Fruit fly (Drosophila melanogaster) whole organism, embryonic: Measurements from ENCODE around the gene CG9992.

ENCODE experiments used
- Antp ChIP-seq: fragments of 200-800 bp; sonication (Bioruptor generic); optimal IDR thresholded peaks from 3 replicates; lab custom pipeline; 2016; ENCODE audit warnings: missing biosample characterization, missing genetic modification characterization
- Atf6 ChIP-seq: fragments of 200-800 bp; sonication (Bioruptor generic); IDR thresholded peaks from 2 replicates; pipeline ENCODE4 v1.3.6; 2022; ENCODE audit warnings: missing biosample characterization, missing genetic modification characterization
- CG10209 ChIP-seq: fragments of 200-800 bp; sonication (Bioruptor generic); optimal IDR thresholded peaks from 3 replicates; lab custom pipeline; 2017; ENCODE audit warnings: missing biosample characterization, mild to moderate bottlenecking, missing genetic modification characterization, missing genetic modification reagents
- CG11085 ChIP-seq: fragments of 200-800 bp; sonication (Bioruptor generic); IDR thresholded peaks from 2 replicates; pipeline ENCODE4 v1.3.6; 2022; ENCODE audit warnings: missing biosample characterization, missing genetic modification characterization
- CG11247 ChIP-seq: fragments of 200-800 bp; sonication (Bioruptor generic); IDR thresholded peaks from 2 replicates; pipeline ENCODE4 v1.3.6; 2022; ENCODE audit warnings: missing biosample characterization, missing genetic modification characterization
- CG12391 ChIP-seq: fragments of 200-800 bp; sonication (Bioruptor generic); optimal IDR thresholded peaks from 3 replicates; lab custom pipeline; 2018; ENCODE audit warnings: missing biosample characterization, mild to moderate bottlenecking, missing genetic modification characterization, moderate library complexity
- CG14667 ChIP-seq: fragments of 200-800 bp; sonication (Bioruptor generic); IDR thresholded peaks from 2 replicates; pipeline ENCODE4 v1.3.6; 2022; ENCODE audit warnings: missing biosample characterization, missing genetic modification characterization
- CG14965 ChIP-seq: fragments of 200-800 bp; sonication (Bioruptor generic); optimal IDR thresholded peaks from 2 replicates; lab custom pipeline; 2016; ENCODE audit warnings: missing biosample characterization, missing genetic modification characterization, borderline replicate concordance
- CG1529 ChIP-seq: fragments of 200-800 bp; sonication (Bioruptor generic); optimal IDR thresholded peaks from 3 replicates; lab custom pipeline; 2018; ENCODE audit warnings: missing biosample characterization, missing genetic modification characterization
- CG16815 ChIP-seq: fragments of 200-800 bp; sonication (Bioruptor generic); optimal IDR thresholded peaks from 3 replicates; lab custom pipeline; 2017; ENCODE audit warnings: missing biosample characterization, mild to moderate bottlenecking, missing genetic modification characterization
- CG17385 ChIP-seq: fragments of 200-800 bp; sonication (Bioruptor generic); optimal IDR thresholded peaks from 3 replicates; lab custom pipeline; 2018; ENCODE audit warnings: missing biosample characterization, mild to moderate bottlenecking, missing genetic modification characterization
- CG2129 ChIP-seq: fragments of 200-800 bp; sonication (Bioruptor generic); IDR thresholded peaks from 2 replicates; pipeline ENCODE4 v1.3.6; 2022; ENCODE audit warnings: missing biosample characterization, missing genetic modification characterization; ENCODE audit not compliant: partially characterized antibody
- CG30431 ChIP-seq: fragments of 200-800 bp; sonication (Bioruptor generic); optimal IDR thresholded peaks from 2 replicates; lab custom pipeline; 2017; ENCODE audit warnings: missing biosample characterization, missing genetic modification characterization
- CG3065 ChIP-seq: fragments of 200-800 bp; sonication (Bioruptor generic); optimal IDR thresholded peaks from 2 replicates; lab custom pipeline; 2016; ENCODE audit warnings: missing biosample characterization, missing genetic modification characterization
- CG3847 ChIP-seq: fragments of 200-800 bp; sonication (Bioruptor generic); IDR thresholded peaks from 2 replicates; pipeline ENCODE4 v1.3.6; 2022; ENCODE audit warnings: missing biosample characterization, missing genetic modification characterization
- CG42726 ChIP-seq: fragments of 200-800 bp; sonication (Bioruptor generic); IDR thresholded peaks from 2 replicates; pipeline ENCODE4 v1.3.6; 2022; ENCODE audit warnings: missing biosample characterization, missing genetic modification characterization; ENCODE audit not compliant: partially characterized antibody
- CG4360 ChIP-seq: fragments of 200-800 bp; sonication (Bioruptor generic); IDR thresholded peaks from 2 replicates; pipeline ENCODE4 v1.3.6; 2022; ENCODE audit warnings: missing biosample characterization, missing genetic modification characterization
- CG6813 ChIP-seq: fragments of 200-800 bp; sonication (Bioruptor generic); optimal IDR thresholded peaks from 2 replicates; lab custom pipeline; 2017; ENCODE audit warnings: missing biosample characterization, missing genetic modification characterization, mild to moderate bottlenecking, moderate library complexity, missing genetic modification reagents
- CG9609 ChIP-seq: fragments of 200-800 bp; sonication (Bioruptor generic); optimal IDR thresholded peaks from 3 replicates; lab custom pipeline; 2016; ENCODE audit warnings: missing biosample characterization, missing genetic modification characterization
- CG9797 ChIP-seq: fragments of 200-800 bp; sonication (Bioruptor generic); optimal IDR thresholded peaks from 3 replicates; lab custom pipeline; 2018; ENCODE audit warnings: missing biosample characterization, mild to moderate bottlenecking, missing genetic modification characterization
- D19B ChIP-seq: fragments of 200-800 bp; sonication (Bioruptor generic); optimal IDR thresholded peaks from 2 replicates; lab custom pipeline; 2017; ENCODE audit warnings: missing biosample characterization, mild to moderate bottlenecking, missing genetic modification characterization
- Dfd ChIP-seq, 2 experiments: fragments of >200 bp; optimal IDR thresholded peaks; 2 replicates each; lab custom pipeline; 2017; ENCODE audit warnings: missing biosample characterization in 2 of 2, missing genetic modification characterization in 2 of 2
- Dref ChIP-seq: fragments of 200-800 bp; sonication (Bioruptor generic); IDR thresholded peaks from 2 replicates; pipeline ENCODE4 v1.3.6; 2022; ENCODE audit warnings: missing biosample characterization, missing genetic modification characterization
- Drgx ChIP-seq: fragments of 200-800 bp; sonication (Bioruptor generic); IDR thresholded peaks from 2 replicates; pipeline ENCODE4 v1.3.6; 2022; ENCODE audit warnings: missing biosample characterization, missing genetic modification characterization
- GATAe ChIP-seq: fragments of 200-800 bp; sonication (Bioruptor generic); conservative IDR thresholded peaks from 2 replicates; pipeline ENCODE4 v1.3.6; 2022; ENCODE audit warnings: missing biosample characterization, missing genetic modification characterization
- Gsc ChIP-seq: fragments of 200-800 bp; sonication (Bioruptor generic); IDR thresholded peaks from 2 replicates; pipeline ENCODE4 v1.3.6; 2022; ENCODE audit warnings: missing biosample characterization, missing genetic modification characterization
- HmgZ ChIP-seq: fragments of 200-800 bp; sonication (Bioruptor generic); optimal IDR thresholded peaks from 2 replicates; lab custom pipeline; 2018; ENCODE audit warnings: missing biosample characterization, mild to moderate bottlenecking, missing genetic modification characterization
- Hsf ChIP-seq: fragments of 200-800 bp; sonication (Bioruptor generic); optimal IDR thresholded peaks from 3 replicates; lab custom pipeline; 2016; ENCODE audit warnings: missing biosample characterization, missing genetic modification characterization
- Lhr ChIP-seq: fragments of 200-800 bp; sonication (Bioruptor generic); optimal IDR thresholded peaks from 3 replicates; lab custom pipeline; 2017; ENCODE audit warnings: mild to moderate bottlenecking, missing biosample characterization, missing genetic modification reagents, missing genetic modification characterization
- Lim3 ChIP-seq: fragments of 200-800 bp; sonication (Bioruptor generic); IDR thresholded peaks from 2 replicates; pipeline ENCODE4 v1.3.6; 2022; ENCODE audit warnings: missing biosample characterization, missing genetic modification characterization
- Max ChIP-seq: fragments of 200-800 bp; sonication (Bioruptor generic); optimal IDR thresholded peaks from 2 replicates; lab custom pipeline; 2016; ENCODE audit warnings: missing biosample characterization, mild to moderate bottlenecking, missing genetic modification characterization
- Myb ChIP-seq: fragments of 200-800 bp; sonication (Bioruptor generic); optimal IDR thresholded peaks from 2 replicates; lab custom pipeline; 2016; ENCODE audit warnings: missing biosample characterization, missing genetic modification characterization
- Nf-YC ChIP-seq: fragments of 200-800 bp; optimal IDR thresholded peaks from 3 replicates; lab custom pipeline; 2019; ENCODE audit warnings: missing biosample characterization, mild to moderate bottlenecking, missing genetic modification characterization, moderate library complexity
- Pdp1 ChIP-seq, 2 experiments: fragments of 200-800 bp; sonication (Bioruptor generic); optimal IDR thresholded peaks; 3 replicates each; lab custom pipeline; 2016; ENCODE audit warnings: missing biosample characterization in 2 of 2, missing genetic modification characterization in 2 of 2, mild to moderate bottlenecking in 1 of 2, moderate library complexity in 1 of 2
- Sin3A ChIP-seq: fragments of >200 bp; optimal IDR thresholded peaks from 2 replicates; lab custom pipeline; 2018
- Sry-β ChIP-seq: fragments of 200-800 bp; sonication (Bioruptor generic); optimal IDR thresholded peaks from 2 replicates; lab custom pipeline; 2018; ENCODE audit warnings: missing biosample characterization, mild to moderate bottlenecking, missing genetic modification characterization, moderate library complexity
- Ssrp ChIP-seq: fragments of 200-800 bp; sonication (Bioruptor generic); optimal IDR thresholded peaks from 2 replicates; lab custom pipeline; 2018; ENCODE audit warnings: missing biosample characterization, mild to moderate bottlenecking, missing genetic modification characterization, moderate library complexity
- ci ChIP-seq: fragments of 200-800 bp; sonication (Bioruptor generic); IDR thresholded peaks from 3 replicates; pipeline ENCODE4 v1.3.6; 2022; ENCODE audit warnings: missing biosample characterization, missing genetic modification characterization
- crc ChIP-seq: fragments of 200-800 bp; sonication (Bioruptor generic); optimal IDR thresholded peaks from 2 replicates; lab custom pipeline; 2016; ENCODE audit warnings: missing biosample characterization, missing genetic modification characterization
- disco-r ChIP-seq: fragments of 200-800 bp; sonication (Bioruptor generic); optimal IDR thresholded peaks from 2 replicates; lab custom pipeline; 2016; ENCODE audit warnings: missing biosample characterization, missing genetic modification characterization
- ken ChIP-seq: fragments of 200-800 bp; sonication (Bioruptor generic); IDR thresholded peaks from 3 replicates; pipeline ENCODE4 v1.3.6; 2022; ENCODE audit warnings: missing biosample characterization, missing genetic modification characterization
- mirr ChIP-seq: fragments of 200-800 bp; sonication (Bioruptor generic); optimal IDR thresholded peaks from 3 replicates; lab custom pipeline; 2018; ENCODE audit warnings: missing biosample characterization, mild to moderate bottlenecking, missing genetic modification characterization
- oc ChIP-seq: fragments of 200-800 bp; sonication (Bioruptor generic); optimal IDR thresholded peaks from 2 replicates; lab custom pipeline; 2018; ENCODE audit warnings: missing biosample characterization, mild to moderate bottlenecking, missing genetic modification characterization, moderate library complexity
- otp ChIP-seq: fragments of 200-800 bp; sonication (Bioruptor generic); IDR thresholded peaks from 3 replicates; pipeline ENCODE4, ENCODE4 v1.3.6; 2022; ENCODE audit warnings: missing biosample characterization, missing genetic modification characterization
- run ChIP-seq: fragments of 200-800 bp; sonication (Bioruptor generic); optimal IDR thresholded peaks from 3 replicates; lab custom pipeline; 2018; ENCODE audit warnings: missing biosample characterization, mild to moderate bottlenecking, missing genetic modification characterization
- salm ChIP-seq: fragments of 200-800 bp; sonication (Bioruptor generic); optimal IDR thresholded peaks from 2 replicates; lab custom pipeline; 2018; ENCODE audit warnings: missing biosample characterization, mild to moderate bottlenecking, missing genetic modification characterization
- sug ChIP-seq: fragments of 200-800 bp; optimal IDR thresholded peaks from 2 replicates; lab custom pipeline; 2019; ENCODE audit warnings: missing biosample characterization, mild to moderate bottlenecking, missing genetic modification characterization, moderate library complexity
- trh ChIP-seq: fragments of 200-800 bp; sonication (Bioruptor generic); optimal IDR thresholded peaks from 2 replicates; lab custom pipeline; 2016; ENCODE audit warnings: missing biosample characterization, missing genetic modification characterization
- twi ChIP-seq: fragments of 200-800 bp; optimal IDR thresholded peaks from 2 replicates; lab custom pipeline; 2019; ENCODE audit warnings: missing biosample characterization, mild to moderate bottlenecking, missing genetic modification characterization, moderate library complexity
- wor ChIP-seq: fragments of 200-800 bp; sonication (Bioruptor generic); IDR thresholded peaks from 2 replicates; pipeline ENCODE4 v1.3.6; 2022; ENCODE audit warnings: missing biosample characterization, missing genetic modification characterization
- zfh1 ChIP-seq: fragments of 200-800 bp; sonication (Bioruptor generic); IDR thresholded peaks from 3 replicates; pipeline ENCODE4 v1.3.6; 2022; ENCODE audit warnings: missing biosample characterization, missing genetic modification characterization

CG9992 gene

dm6 chrX:16335107-16335642 is 49.5 kb downstream of the CG9992 start (continued):
- TF ChIP-seq run (peak; percentile 10), CG3847 (GFP tag; lab: Robert Waterston, UW) (peak; percentile 65), ci (peak; percentile 90), Gsc (GFP tag; lab: Robert Waterston, UW) (no peak), zfh1 (GFP tag; lab: Robert Waterston, UW) (peak; percentile 78), Lim3 (0 out of 2 replicates have a peak, but pooled peaks have one; percentile 15), Sin3A (lab: Kevin White, UChicago) (no peak), CG14667 (GFP tag; lab: Robert Waterston, UW) (no peak; the same call in 1 of the 2 replicates), salm (tag; lab: Kevin White, UChicago) (no peak), twi (tag; lab: Kevin White, UChicago) (no peak), CG2129 (GFP tag; lab: Robert Waterston, UW) (no peak), CG12391 (tag; lab: Kevin White, UChicago) (peak; percentile 68), CG30431 (GFP tag; lab: Kevin White, UChicago) (peak; percentile 16), Sry-β (GFP tag; lab: Kevin White, UChicago) (no peak), CG6813 (peak; percentile 68), HmgZ (tag; lab: Kevin White, UChicago) (peak; percentile 53), wor (peak; percentile 51; the same call in 1 of the 2 replicates), CG17385 (peak; percentile 90), Lhr (GFP tag; lab: Kevin White, UChicago) (no peak), Nf-YC (tag; lab: Kevin White, UChicago) (peak; percentile 37), CG42726 (GFP tag; lab: Robert Waterston, UW) (no peak), trh (GFP tag; lab: Kevin White, UChicago) (peak; percentile 52), sug (tag; lab: Kevin White, UChicago) (peak; percentile 55), Hsf (GFP tag; lab: Kevin White, UChicago) (peak; percentile 76), Ssrp (tag; lab: Kevin White, UChicago) (peak; percentile 61), ken (GFP tag; lab: Robert Waterston, UW) (peak; percentile 57; the same call in 1 of the 3 replicates), CG1529 (GFP tag; lab: Kevin White, UChicago) (peak; percentile 31), CG3065 (GFP tag; lab: Kevin White, UChicago) (peak; percentile 11), CG16815 (GFP tag; lab: Kevin White, UChicago) (peak; percentile 36), CG14965 (GFP tag; lab: Kevin White, UChicago) (no peak), crc (GFP tag; lab: Kevin White, UChicago) (peak; percentile 38), mirr (GFP tag; lab: Kevin White, UChicago) (no peak), disco-r (GFP tag; lab: Kevin White, UChicago) (peak; percentile 33), oc (tag; lab: Kevin White, UChicago) (peak; percentile 60), CG9797 (GFP tag; lab: Kevin White, UChicago) (no peak), Atf6 (GFP tag; lab: Robert Waterston, UW) (peak; percentile 84), CG4360 (0 out of 2 replicates have a peak, but pooled peaks have one; percentile 38), GATAe (GFP tag; lab: Robert Waterston, UW) (no peak), Antp (GFP tag; lab: Kevin White, UChicago) (peak; percentile 66), Myb (GFP tag; lab: Kevin White, UChicago) (peak; percentile 48), Dref (GFP tag; lab: Robert Waterston, UW) (peak; percentile 37), otp (GFP tag; lab: Robert Waterston, UW) (peak; percentile 78; the same call in 2 of the 3 replicates), Dfd (GFP tag; optimal IDR thresholded peaks at IDR 0.05; lab: Kevin White, UChicago) (no peak), Pdp1 (GFP tag; optimal IDR thresholded peaks at IDR 0.05; lab: Kevin White, UChicago) (peak; percentile 76 to 84), D19B (GFP tag; lab: Kevin White, UChicago) (peak; percentile 41), Max (GFP tag; lab: Kevin White, UChicago) (peak; percentile 60), Drgx (GFP tag; lab: Robert Waterston, UW) (peak; percentile 88), CG11247 (GFP tag; lab: Robert Waterston, UW) (no peak), CG10209 (peak; percentile 66), CG9609 (GFP tag; lab: Kevin White, UChicago) (peak; percentile 77), CG11085 (GFP tag; lab: Robert Waterston, UW) (peak; percentile 55)
